Worm (Caenorhabditis elegans): ENCODE results near the gene clh-4.
A peak's percentile ranks its signal among the peaks of the same experiment; 100 is the strongest.

- no peak for TF ChIP-seq efl-1 (optimal IDR thresholded peaks at IDR 0.05)
- peak in 1 of 2 experiments; percentile 50 for TF ChIP-seq efl-1 (GFP tag; optimal IDR thresholded peaks at IDR 0.05 in 1 of 2)
- no peak for TF ChIP-seq ceh-82 (tag; optimal IDR thresholded peaks at IDR 0.05)
- no peak for TF ChIP-seq aly-2 (tag; optimal IDR thresholded peaks at IDR 0.05)
- no peak for TF ChIP-seq nhr-90 (tag; optimal IDR thresholded peaks at IDR 0.05; ENCODE audit: poor library complexity)
- no peak for TF ChIP-seq skn-1 (tag; optimal IDR thresholded peaks at IDR 0.05)
- no peak for TF ChIP-seq egl-27 (tag; optimal IDR thresholded peaks at IDR 0.05)
- TF ChIP-seq ceh-90 (tag; optimal IDR thresholded peaks at IDR 0.05) = no peak
These were observed 43.1 kb upstream of the clh-4 start for ce11 chrX:4143260-4144018.

Data from whole organism, L1 larva.